Fruit fly (Drosophila melanogaster): ENCODE measurements around the gene TkR99D.

TkR99D gene

DNA sequence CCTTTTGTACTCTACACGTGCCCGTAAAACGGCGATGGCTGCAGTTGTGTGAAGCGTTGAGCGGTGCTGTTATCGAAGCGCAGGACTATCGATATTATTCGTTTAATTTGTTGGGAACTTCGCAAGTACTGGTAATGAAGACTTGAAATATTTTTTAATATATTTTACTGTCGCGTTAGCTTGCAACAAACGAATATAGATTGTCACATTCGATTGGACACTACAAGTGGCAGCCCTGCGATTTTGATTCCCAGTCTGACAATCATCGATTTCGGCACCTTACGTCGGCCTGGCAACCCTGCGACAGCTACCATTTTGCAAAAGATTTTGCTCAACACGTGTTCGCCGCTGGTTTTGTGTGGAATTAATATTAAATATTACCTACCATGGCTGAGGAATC lies 35.4 kb upstream of the TkR99D start, which contains the start of the genes Nlp and Nph (continued):
- TF ChIP-seq CG13287 (GFP tag; IDR thresholded peaks at IDR 0.05; ENCODE audit: partially characterized antibody) (peak; percentile 95), CG10654 (GFP tag; optimal IDR thresholded peaks at IDR 0.05) (no peak), mirr (GFP tag; optimal IDR thresholded peaks at IDR 0.05) (no peak), Dad (GFP tag; optimal IDR thresholded peaks at IDR 0.05) (no peak), HLH3B (GFP tag; IDR thresholded peaks at IDR 0.05) (no peak), Mad (GFP tag; optimal IDR thresholded peaks at IDR 0.05) (peak; percentile 41), CG4820 (GFP tag; optimal IDR thresholded peaks at IDR 0.05) (no peak), scrt (GFP tag; optimal IDR thresholded peaks at IDR 0.05) (peak; percentile 75), gfzf (GFP tag; optimal IDR thresholded peaks at IDR 0.05) (peak; percentile 26), CG2129 (GFP tag; IDR thresholded peaks at IDR 0.05; ENCODE audit: partially characterized antibody) (peak; percentile 69), tna (GFP tag; IDR thresholded peaks at IDR 0.05; ENCODE audit: partially characterized antibody) (peak; percentile 61), MESR4 (GFP tag; optimal IDR thresholded peaks at IDR 0.05) (peak; percentile 29), mld (GFP tag; IDR thresholded peaks at IDR 0.05; ENCODE audit: partially characterized antibody) (peak; percentile 56; the same call in 1 of the 3 replicates), seq (GFP tag; IDR thresholded peaks at IDR 0.05) (no peak), sisA (GFP tag; IDR thresholded peaks at IDR 0.05) (no peak), CG31224 (GFP tag; IDR thresholded peaks at IDR 0.05) (no peak), CG13894 (tag; optimal IDR thresholded peaks at IDR 0.05) (no peak), her (GFP tag; optimal IDR thresholded peaks at IDR 0.05) (no peak), Sry-β (GFP tag; optimal IDR thresholded peaks at IDR 0.05) (no peak), CG15601 (tag; optimal IDR thresholded peaks at IDR 0.05) (peak; percentile 5), knrl (GFP tag; IDR thresholded peaks at IDR 0.05; ENCODE audit: partially characterized antibody) (peak; percentile 88), CG32532 (GFP tag; IDR thresholded peaks at IDR 0.05) (peak; percentile 43; the same call in 1 of the 2 replicates), Lim3 (GFP tag; IDR thresholded peaks at IDR 0.05) (no peak), amos (GFP tag; IDR thresholded peaks at IDR 0.05; ENCODE audit: partially characterized antibody) (peak; percentile 76), Rfx (GFP tag; IDR thresholded peaks at IDR 0.05) (peak; percentile 48; the same call in 1 of the 2 replicates), vnd (GFP tag; IDR thresholded peaks at IDR 0.05; ENCODE audit: partially characterized antibody) (peak; percentile 75; the same call in 2 of the 3 replicates), Gsc (GFP tag; IDR thresholded peaks at IDR 0.05) (no peak), CG4730 (GFP tag; IDR thresholded peaks at IDR 0.05) (no peak), Meics (GFP tag; optimal IDR thresholded peaks at IDR 0.05) (peak; percentile 74), CG1024 (GFP tag; IDR thresholded peaks at IDR 0.05) (no peak), C15 (GFP tag; IDR thresholded peaks at IDR 0.05) (no peak), Dek (tag; optimal IDR thresholded peaks at IDR 0.05) (no peak), CG2712 (tag; optimal IDR thresholded peaks at IDR 0.05) (peak; percentile 49), crol (GFP tag; IDR thresholded peaks at IDR 0.05) (no peak), Blimp-1 (GFP tag; optimal IDR thresholded peaks at IDR 0.05) (no peak), Atf-2 (GFP tag; optimal IDR thresholded peaks at IDR 0.05) (no peak), Oli (tag; optimal IDR thresholded peaks at IDR 0.05) (no peak), tll (GFP tag; optimal IDR thresholded peaks at IDR 0.05) (no peak), Dref (GFP tag; IDR thresholded peaks at IDR 0.05) (peak; percentile 71), CG1603 (tag; optimal IDR thresholded peaks at IDR 0.05) (peak; percentile 79), Hmx (GFP tag; optimal IDR thresholded peaks at IDR 0.05) (no peak), ken (GFP tag; IDR thresholded peaks at IDR 0.05) (no peak), CG30020 (tag; optimal IDR thresholded peaks at IDR 0.05) (peak; percentile 38), dm (GFP tag; optimal IDR thresholded peaks at IDR 0.05) (peak; percentile 89), Adf1 (GFP tag; IDR thresholded peaks at IDR 0.05) (0 out of 2 replicates have a peak, but pooled peaks have one; percentile 7), twi (tag; optimal IDR thresholded peaks at IDR 0.05) (peak; percentile 41), CG4404 (GFP tag; IDR thresholded peaks at IDR 0.05) (no peak), wek (GFP tag; optimal IDR thresholded peaks at IDR 0.05) (no peak), CG30403 (GFP tag; optimal IDR thresholded peaks at IDR 0.05) (peak; percentile 40), btn (GFP tag; optimal IDR thresholded peaks at IDR 0.05) (no peak), Hsf (GFP tag; optimal IDR thresholded peaks at IDR 0.05) (peak; percentile 36)
